Fruit fly (Drosophila melanogaster): ENCODE results near the gene Boh2.

- TF ChIP-seq usp (GFP tag; optimal IDR thresholded peaks at IDR 0.05) (no peak), tai (GFP tag; optimal IDR thresholded peaks at IDR 0.05) (no peak), lola (GFP tag; optimal IDR thresholded peaks at IDR 0.05) (no peak), GATAd (GFP tag; optimal IDR thresholded peaks at IDR 0.05) (no peak), psq (GFP tag; optimal IDR thresholded peaks at IDR 0.05) (no peak), CG32264 (GFP tag; optimal IDR thresholded peaks at IDR 0.05) (no peak), Jra (GFP tag; optimal IDR thresholded peaks at IDR 0.05) (no peak), h (GFP tag; optimal IDR thresholded peaks at IDR 0.05) (no peak), Hnf4 (GFP tag; optimal IDR thresholded peaks at IDR 0.05) (no peak), ey (GFP tag; optimal IDR thresholded peaks at IDR 0.05) (no peak), Mio (GFP tag; optimal IDR thresholded peaks at IDR 0.05) (no peak), Sp1 (GFP tag; optimal IDR thresholded peaks at IDR 0.05) (no peak), Dfd (GFP tag; optimal IDR thresholded peaks at IDR 0.05) (no peak), OdsH (GFP tag; optimal IDR thresholded peaks at IDR 0.05) (no peak)
Measured at dm6 chr2L:11168684-11169549, 9.9 kb upstream of the Boh2 start.

All from whole organism, wandering third instar larva.